Fruit fly (Drosophila melanogaster) whole organism: Measurements from ENCODE around the gene CG13895.

Experiments used
- EcR ChIP-seq, 2 experiments: fragments of >200 bp; optimal IDR thresholded peaks; 2 replicates each; lab custom pipeline; 2017; ENCODE audit warnings: missing biosample characterization in 2 of 2, missing genetic modification characterization in 2 of 2, missing genetic modification reagents in 2 of 2
- pan ChIP-seq: fragments of >200 bp; optimal IDR thresholded peaks from 2 replicates; lab custom pipeline; 2017
- psq ChIP-seq: fragments of >200 bp; optimal IDR thresholded peaks from 2 replicates; lab custom pipeline; 2017

- TF ChIP-seq psq (no peak), pan (lab: Kevin White, UChicago) (no peak), EcR (GFP tag; optimal IDR thresholded peaks at IDR 0.05; lab: Kevin White, UChicago) (no peak)
These were observed 20.1 kb downstream of the CG13895 start, which contains the start of gene hiro for dm6 chr3L:687858-688257.
